Worm (Caenorhabditis elegans): ENCODE data around the gene R10D12.13.

- TF ChIP-seq dpl-1 (GFP tag; optimal IDR thresholded peaks at IDR 0.05) (no peak), nhr-77 (tag; optimal IDR thresholded peaks at IDR 0.05) (no peak), madf-9 (GFP tag; conservative IDR thresholded peaks at IDR 0.05) (no peak), zag-1 (tag; optimal IDR thresholded peaks at IDR 0.05) (no peak), unc-130 (GFP tag; optimal IDR thresholded peaks at IDR 0.05) (no peak)
Measured at ce11 chrV:13949010-13949409, 13.2 kb upstream of the R10D12.13 start, which contains the start of gene R10D12.6.

All from whole organism, L4 larva.